Worm (Caenorhabditis elegans): ENCODE results near the gene swsn-4.

swsn-4 gene

ce11 chrIV:11112641-11113040 is 13.2 kb upstream of the swsn-4 start, which contains the start of gene clc-9:
Gene clc-9, plus strand, starts transcription at chrIV:11112941.
- no peak for TF ChIP-seq attf-6 (GFP tag; IDR thresholded peaks at IDR 0.05)
- no peak for TF ChIP-seq bed-2 (GFP tag; IDR thresholded peaks at IDR 0.05)
- no peak for TF ChIP-seq athp-1 (tag; optimal IDR thresholded peaks at IDR 0.05)
- no peak for TF ChIP-seq madf-10 (tag; optimal IDR thresholded peaks at IDR 0.05)
- TF ChIP-seq lin-40 (tag; optimal IDR thresholded peaks at IDR 0.05), result no peak
- no peak for TF ChIP-seq Y67H2A.10 (GFP tag; conservative IDR thresholded peaks at IDR 0.05)

ce11 chrIV:11118837-11119491 is 6.9 kb upstream of the swsn-4 start, which contains the start of the genes imp-2 and enpl-1:
Gene imp-2, minus strand, starts transcription at chrIV:11118887.
Gene enpl-1, plus strand, starts transcription at chrIV:11119298.
- TF ChIP-seq F33H1.4 (GFP tag; IDR thresholded peaks at IDR 0.05) (peak; percentile 63), cebp-1 (GFP tag; IDR thresholded peaks at IDR 0.05) (0 out of 2 replicates have a peak, but pooled peaks have one; percentile 12), cebp-1 (tag; optimal IDR thresholded peaks at IDR 0.05) (peak; percentile 82), xnd-1 (tag; optimal IDR thresholded peaks at IDR 0.05) (no peak), Y79H2A.3 (GFP tag; conservative IDR thresholded peaks at IDR 0.05) (no peak), tbx-9 (tag; optimal IDR thresholded peaks at IDR 0.05; ENCODE audit: borderline replicate concordance) (no peak), aptf-2 (GFP tag; conservative IDR thresholded peaks at IDR 0.05) (no peak), rcor-1 (GFP tag; IDR thresholded peaks at IDR 0.05) (peak; percentile 75), lin-35 (GFP tag; optimal IDR thresholded peaks at IDR 0.05) (peak in 1 of 3 experiments; percentile 51), ztf-3 (GFP tag; optimal IDR thresholded peaks at IDR 0.05) (no peak), madf-8 (GFP tag; conservative IDR thresholded peaks at IDR 0.05) (no peak; the same call in 1 of the 2 replicates), Y95B8A.8 (GFP tag; IDR thresholded peaks at IDR 0.05) (0 out of 2 replicates have a peak, but pooled peaks have one; percentile 20), nhr-120 (GFP tag; IDR thresholded peaks at IDR 0.05) (no peak), snpc-4 (GFP tag; optimal IDR thresholded peaks at IDR 0.05) (no peak), snpc-4 (tag; optimal IDR thresholded peaks at IDR 0.05) (peak in 3 of 4 experiments; percentile 68 to 78 (median 71)), C17E4.6 (GFP tag; IDR thresholded peaks at IDR 0.05) (no peak), gei-17 (GFP tag; optimal IDR thresholded peaks at IDR 0.05) (peak; percentile 46), akir-1 (GFP tag; optimal IDR thresholded peaks at IDR 0.05) (peak; percentile 37), snpc-3.4 (tag; optimal IDR thresholded peaks at IDR 0.05) (no peak), F23B12.7 (tag; optimal IDR thresholded peaks at IDR 0.05; ENCODE audit: insufficient read depth) (peak; percentile 21), Y67H2A.10 (GFP tag; conservative IDR thresholded peaks at IDR 0.05) (0 out of 2 replicates have a peak, but pooled peaks have one; percentile 48), F52B5.7 (tag; optimal IDR thresholded peaks at IDR 0.05) (no peak), F55B11.4 (tag; optimal IDR thresholded peaks at IDR 0.05; ENCODE audit: borderline replicate concordance, insufficient read depth) (no peak), B0261.1 (tag; optimal IDR thresholded peaks at IDR 0.05) (no peak), ceh-40 (GFP tag; IDR thresholded peaks at IDR 0.05) (no peak), ama-1 (optimal IDR thresholded peaks at IDR 0.05) (no peak), ama-1 (GFP tag; optimal IDR thresholded peaks at IDR 0.05) (peak in 1 of 2 experiments; percentile 41), atf-7 (tag; optimal IDR thresholded peaks at IDR 0.05) (peak; percentile 63), F37B4.10 (GFP tag; IDR thresholded peaks at IDR 0.05) (no peak), nfya-1 (tag; optimal IDR thresholded peaks at IDR 0.05; ENCODE audit: borderline replicate concordance, insufficient read depth) (no peak), hlh-26 (GFP tag; conservative IDR thresholded peaks at IDR 0.05) (no peak), lin-54 (GFP tag; optimal IDR thresholded peaks at IDR 0.05) (peak; percentile 82), somi-1 (GFP tag; optimal IDR thresholded peaks at IDR 0.05) (peak; percentile 74), dpff-1 (tag; optimal IDR thresholded peaks at IDR 0.05) (no peak), sptf-2 (GFP tag; optimal IDR thresholded peaks at IDR 0.05) (no peak), dox-1 (GFP tag; IDR thresholded peaks at IDR 0.05) (peak; percentile 96), ccch-3 (GFP tag; optimal IDR thresholded peaks at IDR 0.05) (no peak), attf-3 (GFP tag; conservative IDR thresholded peaks at IDR 0.05) (no peak), Y53F4B.3 (GFP tag; IDR thresholded peaks at IDR 0.05) (no peak), let-526 (GFP tag; IDR thresholded peaks at IDR 0.05) (peak; percentile 40; the same call in 1 of the 2 replicates), D2030.7 (GFP tag; IDR thresholded peaks at IDR 0.05) (peak; percentile 53; the same call in 1 of the 2 replicates)
